Worm (Caenorhabditis elegans): ENCODE data around the gene F13B12.4.

DNA sequence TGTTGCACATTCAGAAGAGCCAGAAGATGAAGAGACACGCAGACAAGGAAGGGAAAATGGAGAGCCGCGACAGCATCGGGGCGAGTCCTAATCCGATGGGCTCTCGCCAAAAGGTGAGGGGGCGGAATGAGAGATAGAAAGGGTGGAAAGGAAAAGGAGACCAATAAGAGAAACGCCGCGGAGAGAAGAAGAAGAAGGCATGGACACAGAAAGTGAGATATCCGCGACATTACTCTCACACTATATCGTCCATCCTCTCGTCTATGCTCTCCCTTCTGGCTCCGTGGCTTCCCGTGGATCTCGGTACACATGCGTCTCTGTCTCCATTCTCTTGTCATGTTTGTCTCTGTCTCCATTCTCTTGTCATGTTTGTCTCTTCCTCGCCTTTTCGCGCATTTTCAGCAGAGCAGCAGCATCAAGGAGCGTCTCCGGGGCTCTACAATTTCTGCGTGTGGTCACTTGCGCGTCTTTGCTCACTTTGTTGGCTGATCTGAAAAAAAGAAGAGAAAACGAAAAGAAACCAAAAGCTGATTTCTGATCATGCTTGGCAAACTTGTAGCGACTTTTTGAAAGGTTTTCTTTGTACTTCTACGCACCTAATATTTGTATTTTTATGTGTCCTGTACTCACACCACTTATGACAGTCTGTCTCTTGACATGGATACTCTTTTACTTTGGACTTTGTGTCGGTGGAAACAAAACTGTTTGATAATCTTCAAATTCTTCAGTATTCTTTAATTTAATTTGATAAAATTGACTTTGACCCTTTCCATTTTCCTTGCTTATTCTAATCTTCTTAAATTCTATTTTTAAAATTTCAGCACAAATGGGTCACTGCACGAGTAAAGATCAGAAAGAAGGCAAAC, 46.3 kb downstream of the F13B12.4 start, which contains the start of gene gpa-7:
- no peak for TF ChIP-seq ztf-11 (tag; optimal IDR thresholded peaks at IDR 0.05)
- no peak for TF ChIP-seq unc-39 (tag; optimal IDR thresholded peaks at IDR 0.05)
- no peak for TF ChIP-seq nhr-11 (tag; optimal IDR thresholded peaks at IDR 0.05)
- no peak for TF ChIP-seq mdl-1 (tag; optimal IDR thresholded peaks at IDR 0.05)
- TF ChIP-seq nhr-25 (tag; optimal IDR thresholded peaks at IDR 0.05): no peak
- no peak for TF ChIP-seq daf-12 (tag; optimal IDR thresholded peaks at IDR 0.05)
- TF ChIP-seq nhr-12 (tag; optimal IDR thresholded peaks at IDR 0.05): no peak
- TF ChIP-seq egl-27 (tag; optimal IDR thresholded peaks at IDR 0.05): no peak
